Worm (Caenorhabditis elegans) whole organism, young adult: ENCODE measurements around the gene sca-1.
A peak's percentile ranks its signal among the peaks of the same experiment; 100 is the strongest.

Source experiments
- B0336.3 ChIP-seq: fragments of 200-800 bp; sonication (Bioruptor generic); IDR thresholded peaks from 2 replicates; pipeline ENCODE4 v1.3.6; 2022; ENCODE audit warnings: missing genetic modification characterization, missing compliant biosample characterization
- F22D6.2 ChIP-seq: sonication (generic microtip); optimal IDR thresholded peaks from 2 replicates; lab custom pipeline; 2016; ENCODE audit warnings: mild to moderate bottlenecking, missing genetic modification characterization, missing compliant biosample characterization
- F23B12.7 ChIP-seq: sonication (generic microtip); optimal IDR thresholded peaks from 2 replicates; lab custom pipeline; 2017; ENCODE audit warnings: missing genetic modification characterization, mild to moderate bottlenecking, missing compliant biosample characterization, antibody characterized with exemption, moderate library complexity; ENCODE audit not compliant: insufficient read depth
- F33H1.4 ChIP-seq: fragments of 200-800 bp; sonication (Bioruptor generic); IDR thresholded peaks from 2 replicates; pipeline ENCODE4 v1.3.6; 2022; ENCODE audit warnings: missing genetic modification reagents, missing genetic modification characterization, missing compliant biosample characterization
- K12H6.12 ChIP-seq: fragments of 200-800 bp; sonication (Bioruptor generic); optimal IDR thresholded peaks from 2 replicates; lab custom pipeline; 2018; ENCODE audit warnings: mild to moderate bottlenecking, missing genetic modification characterization, missing compliant biosample characterization
- Y53F4B.3 ChIP-seq: fragments of 200-800 bp; sonication (Bioruptor generic); IDR thresholded peaks from 2 replicates; pipeline ENCODE4 v1.3.6; 2022; ENCODE audit warnings: missing genetic modification reagents, missing genetic modification characterization, missing compliant biosample characterization
- Y67H2A.10 ChIP-seq: fragments of 200-800 bp; sonication (Bioruptor generic); conservative IDR thresholded peaks from 2 replicates; pipeline ENCODE4 v1.3.6; 2022; ENCODE audit warnings: missing genetic modification reagents, missing genetic modification characterization, missing compliant biosample characterization
- Y79H2A.3 ChIP-seq: fragments of 200-800 bp; sonication (Bioruptor generic); conservative IDR thresholded peaks from 2 replicates; pipeline ENCODE4 v1.3.6; 2022; ENCODE audit warnings: missing genetic modification reagents, missing genetic modification characterization, missing compliant biosample characterization
- atf-7 ChIP-seq: sonication (generic microtip); optimal IDR thresholded peaks from 2 replicates; lab custom pipeline; 2017; ENCODE audit warnings: mild to moderate bottlenecking, missing genetic modification characterization, missing compliant biosample characterization
- attf-5 ChIP-seq: fragments of 200-800 bp; sonication (Bioruptor generic); optimal IDR thresholded peaks from 2 replicates; lab custom pipeline; 2018; ENCODE audit warnings: mild to moderate bottlenecking, missing genetic modification characterization, missing compliant biosample characterization
- bed-1 ChIP-seq: fragments of 200-800 bp; sonication (Bioruptor generic); IDR thresholded peaks from 2 replicates; pipeline ENCODE4 v1.3.6; 2022; ENCODE audit warnings: missing genetic modification reagents, missing genetic modification characterization, missing compliant biosample characterization
- bed-2 ChIP-seq: fragments of 200-800 bp; sonication (Bioruptor generic); IDR thresholded peaks from 2 replicates; pipeline ENCODE4 v1.3.6; 2022; ENCODE audit warnings: missing genetic modification reagents, missing genetic modification characterization, missing compliant biosample characterization
- cebp-1 ChIP-seq, 2 experiments: fragments of 200-800 bp in 1 of 2; sonication (Bioruptor generic) in 1 of 2; sonication (generic microtip) in 1 of 2; IDR thresholded peaks in 1 of 2; optimal IDR thresholded peaks in 1 of 2; 2 replicates each; pipeline versions ENCODE4 v1.3.6 to Lab custom; 2017 to 2022; ENCODE audit warnings: missing compliant biosample characterization in 2 of 2, missing genetic modification characterization in 2 of 2, mild to moderate bottlenecking in 1 of 2, missing genetic modification reagents in 1 of 2, moderate library complexity in 1 of 2
- ceh-40 ChIP-seq: fragments of 200-800 bp; sonication (Bioruptor generic); IDR thresholded peaks from 2 replicates; pipeline ENCODE4 v1.3.6; 2022; ENCODE audit warnings: missing genetic modification characterization, missing compliant biosample characterization
- ceh-58 ChIP-seq: fragments of 200-800 bp; sonication (Bioruptor generic); IDR thresholded peaks from 2 replicates; pipeline ENCODE4 v1.3.6; 2022; ENCODE audit warnings: missing genetic modification characterization, missing compliant biosample characterization
- ceh-79 ChIP-seq: sonication (generic microtip); optimal IDR thresholded peaks from 2 replicates; lab custom pipeline; 2017; ENCODE audit warnings: mild to moderate bottlenecking, missing genetic modification characterization, missing compliant biosample characterization
- die-1 ChIP-seq: sonication (generic microtip); optimal IDR thresholded peaks from 2 replicates; lab custom pipeline; 2016; ENCODE audit warnings: missing genotype, mild to moderate bottlenecking, missing genetic modification characterization, missing compliant biosample characterization
- dox-1 ChIP-seq: fragments of 200-800 bp; sonication (Bioruptor generic); IDR thresholded peaks from 2 replicates; pipeline ENCODE4 v1.3.6; 2022; ENCODE audit warnings: missing genetic modification reagents, missing genetic modification characterization, missing compliant biosample characterization
- dpl-1 ChIP-seq: fragments of 150-350 bp; optimal IDR thresholded peaks from 2 replicates; lab custom pipeline; 2014; ENCODE audit warnings: missing biosample characterization, missing genetic modification reagents, missing genetic modification characterization
- egl-44 ChIP-seq: fragments of 200-800 bp; sonication (Bioruptor generic); IDR thresholded peaks from 2 replicates; pipeline ENCODE4 v1.3.6; 2022; ENCODE audit warnings: missing genetic modification reagents, missing genetic modification characterization, missing compliant biosample characterization
- ets-4 ChIP-seq: fragments of 200-800 bp; sonication (Bioruptor generic); optimal IDR thresholded peaks from 2 replicates; lab custom pipeline; 2018; ENCODE audit warnings: mild to moderate bottlenecking, missing genetic modification characterization, missing compliant biosample characterization
- gei-17 ChIP-seq: fragments of 200-800 bp; sonication (Bioruptor generic); optimal IDR thresholded peaks from 2 replicates; lab custom pipeline; 2018; ENCODE audit warnings: mild to moderate bottlenecking, missing genetic modification characterization, missing compliant biosample characterization
- hlh-12 ChIP-seq: sonication (generic microtip); optimal IDR thresholded peaks from 2 replicates; lab custom pipeline; 2016; ENCODE audit warnings: missing genetic modification characterization, missing compliant biosample characterization
- hlh-26 ChIP-seq: fragments of 200-800 bp; sonication (Bioruptor generic); conservative IDR thresholded peaks from 2 replicates; pipeline ENCODE4 v1.3.6; 2022; ENCODE audit warnings: missing genetic modification reagents, missing genetic modification characterization, missing compliant biosample characterization
- hmg-20 ChIP-seq: fragments of 200-800 bp; sonication (Bioruptor generic); IDR thresholded peaks from 2 replicates; pipeline ENCODE4 v1.3.6; 2022; ENCODE audit warnings: missing genetic modification reagents, missing genetic modification characterization, missing compliant biosample characterization
- lag-1 ChIP-seq: fragments of 200-800 bp; sonication (Bioruptor generic); IDR thresholded peaks from 2 replicates; pipeline ENCODE4 v1.3.6; 2022; ENCODE audit warnings: missing genetic modification reagents, missing genetic modification characterization, missing compliant biosample characterization
- lin-35 ChIP-seq, 3 experiments: fragments of 150-350 bp in 2 of 3; sonication (generic microtip) in 1 of 3; optimal IDR thresholded peaks; 2 replicates each; lab custom pipeline; 2014 to 2018; ENCODE audit warnings: missing biosample characterization in 3 of 3, missing genetic modification characterization in 3 of 3, missing genetic modification reagents in 3 of 3
- lin-54 ChIP-seq: fragments of 200-800 bp; sonication (Bioruptor generic); optimal IDR thresholded peaks from 2 replicates; lab custom pipeline; 2018; ENCODE audit warnings: mild to moderate bottlenecking, missing genetic modification characterization, missing compliant biosample characterization
- lsl-1 ChIP-seq: fragments of 200-800 bp; sonication (Bioruptor generic); optimal IDR thresholded peaks from 2 replicates; lab custom pipeline; 2018; ENCODE audit warnings: mild to moderate bottlenecking, missing genetic modification characterization, moderate library complexity, missing compliant biosample characterization
- madf-10 ChIP-seq: sonication (generic microtip); optimal IDR thresholded peaks from 2 replicates; lab custom pipeline; 2016; ENCODE audit warnings: mild to moderate bottlenecking, missing genetic modification characterization, missing compliant biosample characterization
- madf-3 ChIP-seq: fragments of 200-800 bp; sonication (Bioruptor generic); IDR thresholded peaks from 2 replicates; pipeline ENCODE4 v1.3.6; 2022; ENCODE audit warnings: missing genetic modification reagents, missing genetic modification characterization, missing compliant biosample characterization
- mcd-1 ChIP-seq: fragments of 200-800 bp; sonication (Bioruptor generic); IDR thresholded peaks from 2 replicates; pipeline ENCODE4 v1.3.6; 2022; ENCODE audit warnings: missing genetic modification reagents, missing genetic modification characterization, missing compliant biosample characterization
- mxl-1 ChIP-seq: sonication (generic microtip); optimal IDR thresholded peaks from 2 replicates; lab custom pipeline; 2016; ENCODE audit warnings: missing genetic modification characterization, missing compliant biosample characterization
- nfya-2 ChIP-seq: fragments of 200-800 bp; sonication (Bioruptor generic); IDR thresholded peaks from 2 replicates; pipeline ENCODE4 v1.3.6; 2022; ENCODE audit warnings: missing genetic modification reagents, missing genetic modification characterization, missing compliant biosample characterization
- nhr-27 ChIP-seq: fragments of 200-800 bp; sonication (Bioruptor generic); optimal IDR thresholded peaks from 2 replicates; lab custom pipeline; 2018; ENCODE audit warnings: mild to moderate bottlenecking, missing genetic modification characterization, moderate library complexity, missing compliant biosample characterization
- nhr-90 ChIP-seq: sonication (generic microtip); optimal IDR thresholded peaks from 2 replicates; lab custom pipeline; 2016; ENCODE audit warnings: missing genotype, mild to moderate bottlenecking, missing genetic modification characterization, missing compliant biosample characterization
- rec-8 ChIP-seq, 2 experiments: sonication (generic microtip); optimal IDR thresholded peaks; 2 replicates each; lab custom pipeline; 2016; ENCODE audit warnings: mild to moderate bottlenecking in 2 of 2, missing genetic modification characterization in 2 of 2, missing genetic modification reagents in 2 of 2, missing genotype in 2 of 2, missing biosample characterization in 1 of 2, missing compliant biosample characterization in 1 of 2, moderate library complexity in 1 of 2
- sea-2 ChIP-seq: fragments of 200-800 bp; sonication (Bioruptor generic); IDR thresholded peaks from 2 replicates; pipeline ENCODE4 v1.3.6; 2022; ENCODE audit warnings: missing genetic modification characterization, missing compliant biosample characterization
- snpc-1.3 ChIP-seq: sonication (generic microtip); optimal IDR thresholded peaks from 2 replicates; lab custom pipeline; 2017; ENCODE audit warnings: missing genetic modification characterization, mild to moderate bottlenecking, missing compliant biosample characterization, antibody characterized with exemption, moderate library complexity, missing genotype, missing genetic modification reagents; ENCODE audit not compliant: insufficient read depth
- snpc-3.4 ChIP-seq: sonication (generic microtip); optimal IDR thresholded peaks from 2 replicates; lab custom pipeline; 2017; ENCODE audit warnings: missing genetic modification characterization, mild to moderate bottlenecking, missing compliant biosample characterization, antibody characterized with exemption, moderate library complexity, missing genotype, missing genetic modification reagents
- snpc-4 ChIP-seq, 5 experiments: fragments of 150-350 bp in 1 of 5; sonication (generic microtip) in 4 of 5; optimal IDR thresholded peaks; 2 replicates each; lab custom pipeline; 2014 to 2018; ENCODE audit warnings: missing genetic modification characterization in 5 of 5, missing biosample characterization in 3 of 5, antibody characterized with exemption in 2 of 5, mild to moderate bottlenecking in 2 of 5, missing compliant biosample characterization in 2 of 5, missing genotype in 2 of 5, moderate library complexity in 2 of 5, missing genetic modification reagents in 1 of 5
- somi-1 ChIP-seq: fragments of 200-800 bp; sonication (Bioruptor generic); optimal IDR thresholded peaks from 2 replicates; lab custom pipeline; 2018; ENCODE audit warnings: mild to moderate bottlenecking, missing genetic modification characterization, missing compliant biosample characterization
- tbx-9 ChIP-seq: sonication (generic microtip); optimal IDR thresholded peaks from 2 replicates; lab custom pipeline; 2016; ENCODE audit warnings: borderline replicate concordance, missing genetic modification characterization, inconsistent platforms, missing compliant biosample characterization
- unc-130 ChIP-seq: sonication (generic microtip); optimal IDR thresholded peaks from 2 replicates; lab custom pipeline; 2016; ENCODE audit warnings: missing genetic modification reagents, missing genetic modification characterization, missing compliant biosample characterization
- ztf-22 ChIP-seq: fragments of 200-800 bp; sonication (Bioruptor generic); optimal IDR thresholded peaks from 2 replicates; lab custom pipeline; 2018; ENCODE audit warnings: mild to moderate bottlenecking, missing genetic modification characterization, moderate library complexity, missing compliant biosample characterization
- ztf-28 ChIP-seq: fragments of 200-800 bp; sonication (Bioruptor generic); IDR thresholded peaks from 2 replicates; pipeline ENCODE4 v1.3.6; 2022; ENCODE audit warnings: missing genetic modification reagents, missing genetic modification characterization, missing compliant biosample characterization
- ztf-6 ChIP-seq: fragments of 200-800 bp; sonication (Bioruptor generic); IDR thresholded peaks from 2 replicates; pipeline ENCODE4 v1.3.6; 2022; ENCODE audit warnings: missing genetic modification reagents, missing genetic modification characterization, missing compliant biosample characterization

Gene sca-1

DNA sequence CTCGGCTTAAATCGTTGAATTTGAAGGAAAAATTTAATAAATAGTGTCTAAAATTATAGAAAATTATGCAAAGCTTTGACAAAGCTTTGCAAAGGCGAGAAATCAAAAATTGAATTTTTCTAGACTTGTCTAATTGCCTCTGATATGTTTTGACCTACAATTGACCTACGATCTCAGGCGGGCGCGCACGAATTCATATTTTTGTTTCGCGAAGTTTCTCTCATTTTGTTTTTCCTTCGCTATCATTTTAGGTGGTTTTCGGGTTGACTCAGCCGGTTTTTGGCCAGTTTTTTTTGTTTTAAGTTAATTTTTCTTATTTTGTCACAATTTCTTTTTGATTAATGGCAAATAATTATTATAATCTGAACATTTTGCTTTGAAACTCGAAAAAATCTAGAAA is 9.4 kb downstream of the sca-1 start (continued):
- TF ChIP-seq egl-44 = no peak
- no peak for TF ChIP-seq ceh-58 (GFP tag; lab: Robert Waterston, UW)
- TF ChIP-seq dox-1 (GFP tag; lab: Robert Waterston, UW) = no peak; the same call in 1 of the 2 replicates
- TF ChIP-seq snpc-4 (GFP tag; optimal IDR thresholded peaks at IDR 0.05; lab: Kevin White, UChicago) = no peak
- peak in 1 of 4 experiments; percentile 37 for TF ChIP-seq snpc-4 (tag; optimal IDR thresholded peaks at IDR 0.05; lab: Kevin White, UChicago)
- peak; percentile 68 for TF ChIP-seq unc-130
- TF ChIP-seq Y53F4B.3 (GFP tag; lab: Robert Waterston, UW) = no peak
- TF ChIP-seq hlh-12 (tag; lab: Kevin White, UChicago) = no peak
- TF ChIP-seq bed-1 = no peak
- TF ChIP-seq rec-8 (tag; optimal IDR thresholded peaks at IDR 0.05; lab: Kevin White, UChicago) = no peak
- no peak for TF ChIP-seq cebp-1 (GFP tag; IDR thresholded peaks at IDR 0.05; lab: Robert Waterston, UW)
- no peak for TF ChIP-seq cebp-1 (tag; optimal IDR thresholded peaks at IDR 0.05; lab: Kevin White, UChicago)
- no peak for TF ChIP-seq F23B12.7
- no peak for TF ChIP-seq hmg-20 (GFP tag; lab: Robert Waterston, UW)
- no peak for TF ChIP-seq somi-1
- peak; percentile 73 for TF ChIP-seq lin-54 (GFP tag; lab: Kevin White, UChicago)
- peak; percentile 93 for TF ChIP-seq dpl-1
- no peak for TF ChIP-seq die-1 (tag; lab: Kevin White, UChicago)
- TF ChIP-seq ztf-6 (GFP tag; lab: Robert Waterston, UW) = no peak
- TF ChIP-seq atf-7 (tag; lab: Kevin White, UChicago) = no peak
- TF ChIP-seq mxl-1 (tag; lab: Kevin White, UChicago) = no peak
- TF ChIP-seq snpc-1.3 (tag; lab: Kevin White, UChicago) = peak; percentile 21
- no peak for TF ChIP-seq ceh-79 (tag; lab: Kevin White, UChicago)
- TF ChIP-seq mcd-1 (GFP tag; lab: Robert Waterston, UW) = peak; percentile 60
- peak; percentile 85 for TF ChIP-seq F33H1.4 (GFP tag; lab: Robert Waterston, UW)
- TF ChIP-seq gei-17 (GFP tag; lab: Kevin White, UChicago) = no peak
- TF ChIP-seq hlh-26 (GFP tag; lab: Robert Waterston, UW) = no peak
- no peak for TF ChIP-seq ceh-40 (GFP tag; lab: Robert Waterston, UW)
- TF ChIP-seq Y79H2A.3 = peak; percentile 69; the same call in 1 of the 2 replicates
- TF ChIP-seq attf-5 = no peak
- peak; percentile 75 for TF ChIP-seq lsl-1 (GFP tag; lab: Kevin White, UChicago)
- TF ChIP-seq sea-2 (GFP tag; lab: Robert Waterston, UW) = no peak
- no peak for TF ChIP-seq B0336.3 (GFP tag; lab: Robert Waterston, UW)
- no peak for TF ChIP-seq ztf-22 (GFP tag; lab: Kevin White, UChicago)
- TF ChIP-seq tbx-9 (tag; lab: Kevin White, UChicago) = no peak
- TF ChIP-seq nhr-27 (tag; lab: Kevin White, UChicago) = no peak
- peak; percentile 75 for TF ChIP-seq snpc-3.4
- no peak for TF ChIP-seq nfya-2 (GFP tag; lab: Robert Waterston, UW)
- peak; percentile 52; the same call in 1 of the 2 replicates for TF ChIP-seq Y67H2A.10 (GFP tag; lab: Robert Waterston, UW)
- 0 out of 2 replicates have a peak, but pooled peaks have one; percentile 51 for TF ChIP-seq ztf-28
- no peak for TF ChIP-seq lag-1 (GFP tag; lab: Robert Waterston, UW)
- peak; percentile 90; the same call in 1 of the 2 replicates for TF ChIP-seq madf-3 (GFP tag; lab: Robert Waterston, UW)
- TF ChIP-seq nhr-90 (tag; lab: Kevin White, UChicago) = no peak
- no peak for TF ChIP-seq bed-2 (GFP tag; lab: Robert Waterston, UW)
- no peak for TF ChIP-seq F22D6.2 (tag; lab: Kevin White, UChicago)
- no peak for TF ChIP-seq K12H6.12 (tag; lab: Kevin White, UChicago)
- no peak for TF ChIP-seq ets-4 (GFP tag; lab: Kevin White, UChicago)
- peak in 1 of 3 experiments; percentile 84 for TF ChIP-seq lin-35 (GFP tag; optimal IDR thresholded peaks at IDR 0.05; lab: Kevin White, UChicago)
- TF ChIP-seq madf-10 = no peak
